Fruit fly (Drosophila melanogaster) whole organism, pupa: ENCODE results near the gene Ilp6.
A peak's percentile ranks its signal among the peaks of the same experiment; 100 is the strongest.

Experiments
- CG10348 ChIP-seq: fragments of 200-800 bp; sonication (Bioruptor generic); IDR thresholded peaks from 2 replicates; pipeline ENCODE4 v1.3.6; 2022; ENCODE audit warnings: missing biosample characterization, missing genetic modification characterization
- CG12605 ChIP-seq: fragments of 200-800 bp; sonication (Bioruptor generic); IDR thresholded peaks from 2 replicates; pipeline ENCODE4 v1.3.6; 2022; ENCODE audit warnings: missing biosample characterization, missing genetic modification characterization
- CG13204 ChIP-seq: fragments of 200-800 bp; sonication (Bioruptor generic); optimal IDR thresholded peaks from 2 replicates; lab custom pipeline; 2018; ENCODE audit warnings: missing biosample characterization, mild to moderate bottlenecking, missing genetic modification characterization, moderate library complexity
- CG14655 ChIP-seq: fragments of 200-800 bp; sonication (Bioruptor generic); optimal IDR thresholded peaks from 3 replicates; lab custom pipeline; 2017; ENCODE audit warnings: mild to moderate bottlenecking, missing biosample characterization, missing genetic modification reagents, missing genetic modification characterization
- CG15710 ChIP-seq: fragments of 200-800 bp; sonication (Bioruptor generic); optimal IDR thresholded peaks from 2 replicates; lab custom pipeline; 2018; ENCODE audit warnings: missing biosample characterization, mild to moderate bottlenecking, missing genetic modification characterization, moderate library complexity
- CG17806 ChIP-seq: fragments of 200-800 bp; sonication (Bioruptor generic); optimal IDR thresholded peaks from 2 replicates; lab custom pipeline; 2018; ENCODE audit warnings: missing biosample characterization, mild to moderate bottlenecking, missing genetic modification characterization, moderate library complexity
- CG32121 ChIP-seq: fragments of 200-800 bp; sonication (Bioruptor generic); IDR thresholded peaks from 2 replicates; pipeline ENCODE4 v1.3.6; 2022; ENCODE audit warnings: missing biosample characterization, missing genetic modification characterization
- CG34367 ChIP-seq: fragments of 200-800 bp; sonication (Bioruptor generic); optimal IDR thresholded peaks from 2 replicates; lab custom pipeline; 2018; ENCODE audit warnings: missing biosample characterization, mild to moderate bottlenecking, missing genetic modification characterization
- CG4496 ChIP-seq: fragments of 200-800 bp; sonication (Bioruptor generic); IDR thresholded peaks from 3 replicates; pipeline ENCODE4 v1.3.6; 2022; ENCODE audit warnings: missing biosample characterization, missing genetic modification characterization
- CG8159 ChIP-seq: fragments of 200-800 bp; sonication (Bioruptor generic); optimal IDR thresholded peaks from 3 replicates; lab custom pipeline; 2018; ENCODE audit warnings: missing biosample characterization, mild to moderate bottlenecking, missing genetic modification characterization, moderate library complexity
- CG8301 ChIP-seq: fragments of 200-800 bp; sonication (Bioruptor generic); optimal IDR thresholded peaks from 2 replicates; lab custom pipeline; 2018; ENCODE audit warnings: missing biosample characterization, mild to moderate bottlenecking, missing genetic modification characterization
- CG9948 ChIP-seq: fragments of 200-800 bp; sonication (Bioruptor generic); optimal IDR thresholded peaks from 2 replicates; lab custom pipeline; 2018; ENCODE audit warnings: missing biosample characterization, mild to moderate bottlenecking, missing genetic modification characterization, moderate library complexity
- D1 ChIP-seq: fragments of 200-800 bp; sonication (Bioruptor generic); optimal IDR thresholded peaks from 2 replicates; lab custom pipeline; 2018; ENCODE audit warnings: missing biosample characterization, mild to moderate bottlenecking, missing genetic modification characterization, moderate library complexity
- EcR ChIP-seq: fragments of 200-800 bp; sonication (Bioruptor generic); optimal IDR thresholded peaks from 3 replicates; lab custom pipeline; 2019; ENCODE audit warnings: missing biosample characterization, missing genetic modification characterization, mild to moderate bottlenecking, moderate library complexity, missing genetic modification reagents
- Ets98B ChIP-seq: fragments of 200-800 bp; sonication (Bioruptor generic); IDR thresholded peaks from 2 replicates; pipeline ENCODE4 v1.3.6; 2022; ENCODE audit warnings: missing biosample characterization, missing genetic modification characterization
- Pif1A ChIP-seq: fragments of 200-800 bp; sonication (Bioruptor generic); optimal IDR thresholded peaks from 3 replicates; lab custom pipeline; 2016; ENCODE audit warnings: missing biosample characterization, missing genetic modification characterization
- Pif1B ChIP-seq: fragments of 200-800 bp; sonication (Bioruptor generic); optimal IDR thresholded peaks from 3 replicates; lab custom pipeline; 2016; ENCODE audit warnings: missing biosample characterization, missing genetic modification characterization
- Snoo ChIP-seq: fragments of 200-800 bp; sonication (Bioruptor generic); optimal IDR thresholded peaks from 3 replicates; lab custom pipeline; 2017; ENCODE audit warnings: missing biosample characterization, mild to moderate bottlenecking, missing genetic modification characterization, inconsistent platforms
- fd96Ca ChIP-seq: fragments of 200-800 bp; sonication (Bioruptor generic); IDR thresholded peaks from 3 replicates; pipeline ENCODE4 v1.3.6; 2022; ENCODE audit warnings: missing biosample characterization, missing genetic modification characterization
- gl ChIP-seq: fragments of 200-800 bp; sonication (Bioruptor generic); optimal IDR thresholded peaks from 2 replicates; lab custom pipeline; 2018; ENCODE audit warnings: missing biosample characterization, mild to moderate bottlenecking, missing genetic modification characterization
- rn ChIP-seq: fragments of 200-800 bp; sonication (Bioruptor generic); IDR thresholded peaks from 2 replicates; pipeline ENCODE4 v1.3.6; 2022; ENCODE audit warnings: missing biosample characterization, missing genetic modification characterization

Ilp6 gene

dm6 chrX:2325658-2326245 is 8.7 kb downstream of the Ilp6 start, which contains the start of gene CG14050:
TSS of gene CG14050 (minus strand) at chrX:2326217.
- TF ChIP-seq CG8301 (tag; lab: Kevin White, UChicago) (no peak), CG8159 (tag; lab: Kevin White, UChicago) (no peak), Pif1A (GFP tag; lab: Kevin White, UChicago) (no peak), CG17806 (no peak), gl (no peak), CG9948 (tag; lab: Kevin White, UChicago) (no peak), CG13204 (GFP tag; lab: Kevin White, UChicago) (no peak), CG15710 (tag; lab: Kevin White, UChicago) (no peak), CG32121 (no peak), Pif1B (GFP tag; lab: Kevin White, UChicago) (no peak), CG12605 (no peak), fd96Ca (no peak), CG4496 (GFP tag; lab: Robert Waterston, UW) (no peak), Snoo (tag; lab: Kevin White, UChicago) (no peak), Ets98B (no peak), rn (GFP tag; lab: Robert Waterston, UW) (no peak)
- TF ChIP-seq, all 21 proteins: peak for 0

dm6 chrX:2323661-2324293 is 10.7 kb downstream of the Ilp6 start:
- TF ChIP-seq D1 (tag; lab: Kevin White, UChicago) (no peak), gl (no peak), EcR (peak; percentile 58), CG9948 (tag; lab: Kevin White, UChicago) (no peak), Ets98B (no peak), fd96Ca (no peak), CG8159 (tag; lab: Kevin White, UChicago) (no peak), CG13204 (GFP tag; lab: Kevin White, UChicago) (peak; percentile 91), rn (GFP tag; lab: Robert Waterston, UW) (no peak), CG32121 (no peak), CG10348 (no peak), CG12605 (no peak), Snoo (tag; lab: Kevin White, UChicago) (no peak), CG8301 (tag; lab: Kevin White, UChicago) (no peak), Pif1B (GFP tag; lab: Kevin White, UChicago) (no peak), CG34367 (no peak), CG4496 (GFP tag; lab: Robert Waterston, UW) (0 out of 3 replicates have a peak, but pooled peaks have one; percentile 9), CG14655 (GFP tag; lab: Kevin White, UChicago) (no peak), CG15710 (tag; lab: Kevin White, UChicago) (no peak), Pif1A (GFP tag; lab: Kevin White, UChicago) (no peak)

DNA sequence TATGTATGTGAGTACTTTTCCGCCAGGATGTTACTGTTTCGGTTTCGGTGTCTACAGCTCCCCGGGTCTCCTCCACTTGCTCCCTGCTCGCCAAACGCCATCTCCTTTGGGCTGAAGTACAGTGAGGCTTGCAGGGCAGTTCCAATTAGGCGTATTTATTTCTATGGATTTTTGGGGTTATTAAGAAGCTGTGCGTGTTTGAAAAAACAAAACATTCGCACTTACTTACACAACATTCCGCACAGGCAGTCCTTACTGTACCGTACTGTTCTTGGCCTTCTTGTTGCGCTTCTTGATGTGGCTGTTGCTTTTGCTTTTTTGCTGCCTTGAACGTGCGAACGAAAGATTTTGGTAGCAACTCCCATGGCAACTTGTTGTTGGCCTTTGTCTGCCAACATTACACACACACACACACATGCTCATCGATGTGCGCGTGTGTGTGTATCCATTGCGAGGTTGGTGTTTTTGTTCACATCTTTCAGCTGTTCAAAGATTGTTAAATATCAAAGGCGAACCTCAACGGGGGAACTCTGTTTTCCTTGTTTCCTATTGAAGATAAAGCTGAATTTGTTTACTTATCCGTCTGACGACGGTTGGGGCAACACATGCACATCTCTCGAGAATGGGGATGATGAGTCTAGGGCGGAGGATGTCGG is 12.4 kb downstream of the Ilp6 start:
- TF ChIP-seq CG8301 (tag; lab: Kevin White, UChicago) (peak; percentile 55), gl (peak; percentile 84), Pif1B (GFP tag; lab: Kevin White, UChicago) (peak; percentile 82), D1 (tag; lab: Kevin White, UChicago) (peak; percentile 50), rn (GFP tag; lab: Robert Waterston, UW) (peak; percentile 51; the same call in 1 of the 2 replicates), CG4496 (GFP tag; lab: Robert Waterston, UW) (peak; percentile 88), Snoo (tag; lab: Kevin White, UChicago) (peak; percentile 92), CG10348 (no peak), CG14655 (GFP tag; lab: Kevin White, UChicago) (peak; percentile 76), CG17806 (peak; percentile 85), CG9948 (tag; lab: Kevin White, UChicago) (peak; percentile 83), Pif1A (GFP tag; lab: Kevin White, UChicago) (peak; percentile 77), EcR (peak; percentile 14), Ets98B (peak; percentile 38; the same call in 1 of the 2 replicates), CG8159 (tag; lab: Kevin White, UChicago) (peak; percentile 82), CG13204 (GFP tag; lab: Kevin White, UChicago) (peak; percentile 80), fd96Ca (peak; percentile 79), CG32121 (no peak), CG15710 (tag; lab: Kevin White, UChicago) (peak; percentile 92), CG12605 (peak; percentile 73), CG34367 (peak; percentile 81)
- TF ChIP-seq, all 21 proteins: peak for 19

dm6 chrX:2320892-2321291 is 13.6 kb downstream of the Ilp6 start:
- TF ChIP-seq CG13204 (GFP tag; lab: Kevin White, UChicago) = no peak
- TF ChIP-seq, all 21 proteins: peak for 0

dm6 chrX:2319783-2320182 is 14.7 kb downstream of the Ilp6 start:
- TF ChIP-seq Snoo (tag; lab: Kevin White, UChicago) (no peak), CG13204 (GFP tag; lab: Kevin White, UChicago) (peak; percentile 26)

dm6 chrX:2318369-2318768 is 16.1 kb downstream of the Ilp6 start:
- TF ChIP-seq Pif1B (GFP tag; lab: Kevin White, UChicago) (peak; percentile 57), gl (peak; percentile 12), D1 (tag; lab: Kevin White, UChicago) (no peak), CG10348 (no peak), Ets98B (peak; percentile 67), CG9948 (tag; lab: Kevin White, UChicago) (peak; percentile 48), CG14655 (GFP tag; lab: Kevin White, UChicago) (peak; percentile 43), CG8301 (tag; lab: Kevin White, UChicago) (peak; percentile 32), CG8159 (tag; lab: Kevin White, UChicago) (peak; percentile 55), CG12605 (no peak), CG32121 (peak; percentile 61), CG13204 (GFP tag; lab: Kevin White, UChicago) (no peak), CG15710 (tag; lab: Kevin White, UChicago) (peak; percentile 49), rn (GFP tag; lab: Robert Waterston, UW) (no peak), CG34367 (peak; percentile 34), Pif1A (GFP tag; lab: Kevin White, UChicago) (peak; percentile 81), Snoo (tag; lab: Kevin White, UChicago) (peak; percentile 67), CG17806 (peak; percentile 46), fd96Ca (peak; percentile 84), CG4496 (GFP tag; lab: Robert Waterston, UW) (peak; percentile 75), EcR (no peak)
